Fruit fly (Drosophila melanogaster) whole organism, embryonic: Measurements from ENCODE around the gene CG11698.

Experiments
- Antp ChIP-seq: fragments of 200-800 bp; sonication (Bioruptor generic); optimal IDR thresholded peaks from 3 replicates; lab custom pipeline; 2016; ENCODE audit warnings: missing biosample characterization, missing genetic modification characterization
- Blimp-1 ChIP-seq: fragments of 200-800 bp; sonication (Bioruptor generic); optimal IDR thresholded peaks from 3 replicates; lab custom pipeline; 2018; ENCODE audit warnings: missing biosample characterization, missing genetic modification characterization, mild to moderate bottlenecking, moderate library complexity, missing genetic modification reagents
- CG10147 ChIP-seq: fragments of 200-800 bp; sonication (Bioruptor generic); optimal IDR thresholded peaks from 2 replicates; lab custom pipeline; 2019; ENCODE audit warnings: missing biosample characterization, mild to moderate bottlenecking, missing genetic modification characterization, moderate library complexity
- CG10462 ChIP-seq: fragments of 200-800 bp; sonication (Bioruptor generic); optimal IDR thresholded peaks from 2 replicates; lab custom pipeline; 2016; ENCODE audit warnings: missing biosample characterization, missing genetic modification characterization
- CG11695 ChIP-seq: fragments of 200-800 bp; sonication (Bioruptor generic); IDR thresholded peaks from 3 replicates; pipeline ENCODE4 v1.3.6; 2022; ENCODE audit warnings: missing biosample characterization, missing genetic modification characterization
- CG13775 ChIP-seq: fragments of 200-800 bp; sonication (Bioruptor generic); optimal IDR thresholded peaks from 3 replicates; lab custom pipeline; 2017; ENCODE audit warnings: missing biosample characterization, mild to moderate bottlenecking, missing genetic modification characterization
- CG15269 ChIP-seq: fragments of 200-800 bp; sonication (Bioruptor generic); optimal IDR thresholded peaks from 2 replicates; lab custom pipeline; 2018; ENCODE audit warnings: missing biosample characterization, mild to moderate bottlenecking, missing genetic modification characterization, moderate library complexity
- CG1832 ChIP-seq: fragments of 200-800 bp; sonication (Bioruptor generic); optimal IDR thresholded peaks from 2 replicates; lab custom pipeline; 2017; ENCODE audit warnings: missing biosample characterization, mild to moderate bottlenecking, missing genetic modification characterization, inconsistent platforms
- CG18476 ChIP-seq: fragments of 200-800 bp; sonication (Bioruptor generic); optimal IDR thresholded peaks from 2 replicates; lab custom pipeline; 2016; ENCODE audit warnings: missing biosample characterization, mild to moderate bottlenecking, missing genetic modification characterization
- CG2712 ChIP-seq: fragments of 200-800 bp; optimal IDR thresholded peaks from 3 replicates; lab custom pipeline; 2019; ENCODE audit warnings: missing biosample characterization, mild to moderate bottlenecking, missing genetic modification characterization, moderate library complexity
- CG2889 ChIP-seq: fragments of 200-800 bp; sonication (Bioruptor generic); IDR thresholded peaks from 3 replicates; pipeline ENCODE4 v1.3.6; 2022; ENCODE audit warnings: missing biosample characterization, missing genetic modification characterization
- CG3163 ChIP-seq: fragments of 200-800 bp; sonication (Bioruptor generic); optimal IDR thresholded peaks from 3 replicates; lab custom pipeline; 2016; ENCODE audit warnings: missing biosample characterization, missing genetic modification characterization
- CG5953 ChIP-seq: fragments of 200-800 bp; sonication (Bioruptor generic); IDR thresholded peaks from 2 replicates; pipeline ENCODE4 v1.3.6; 2022; ENCODE audit warnings: missing biosample characterization, missing genetic modification characterization
- CG6175 ChIP-seq: fragments of 200-800 bp; sonication (Bioruptor generic); IDR thresholded peaks from 3 replicates; pipeline ENCODE4 v1.3.6; 2022; ENCODE audit warnings: missing biosample characterization, missing genetic modification characterization
- CG7271 ChIP-seq: fragments of 200-800 bp; sonication (Bioruptor generic); optimal IDR thresholded peaks from 2 replicates; lab custom pipeline; 2018; ENCODE audit warnings: missing biosample characterization, mild to moderate bottlenecking, missing genetic modification characterization, moderate library complexity
- CG8290 ChIP-seq, 3 experiments: fragments of 200-800 bp; sonication (Bioruptor generic); optimal IDR thresholded peaks; 2 replicates each; lab custom pipeline; 2016 to 2019; ENCODE audit warnings: missing biosample characterization in 3 of 3, missing genetic modification characterization in 3 of 3, mild to moderate bottlenecking in 2 of 3, moderate library complexity in 1 of 3
- Dad ChIP-seq: fragments of 200-800 bp; sonication (Bioruptor generic); optimal IDR thresholded peaks from 3 replicates; lab custom pipeline; 2016; ENCODE audit warnings: missing biosample characterization, missing genetic modification characterization
- Dll ChIP-seq: fragments of 200-800 bp; sonication (Bioruptor generic); IDR thresholded peaks from 4 replicates; pipeline ENCODE4 v1.3.6; 2022; ENCODE audit warnings: missing biosample characterization, missing genetic modification characterization; ENCODE audit not compliant: partially characterized antibody
- Doc3 ChIP-seq: fragments of 200-800 bp; sonication (Bioruptor generic); IDR thresholded peaks from 3 replicates; pipeline ENCODE4 v1.3.6; 2022; ENCODE audit warnings: missing biosample characterization, missing genetic modification characterization; ENCODE audit not compliant: partially characterized antibody
- ERR ChIP-seq: fragments of 200-800 bp; sonication (Bioruptor generic); optimal IDR thresholded peaks from 2 replicates; lab custom pipeline; 2016; ENCODE audit warnings: missing biosample characterization, missing genetic modification characterization
- Fer2 ChIP-seq: fragments of 200-800 bp; sonication (Bioruptor generic); optimal IDR thresholded peaks from 2 replicates; lab custom pipeline; 2018; ENCODE audit warnings: missing biosample characterization, mild to moderate bottlenecking, missing genetic modification characterization, moderate library complexity
- HmgZ ChIP-seq: fragments of 200-800 bp; sonication (Bioruptor generic); optimal IDR thresholded peaks from 2 replicates; lab custom pipeline; 2018; ENCODE audit warnings: missing biosample characterization, mild to moderate bottlenecking, missing genetic modification characterization
- Hmx ChIP-seq: fragments of 200-800 bp; sonication (Bioruptor generic); optimal IDR thresholded peaks from 2 replicates; lab custom pipeline; 2016; ENCODE audit warnings: missing biosample characterization, missing genetic modification characterization
- Hr78 ChIP-seq, 2 experiments: fragments of 200-800 bp in 1 of 2; fragments of >200 bp in 1 of 2; sonication (Bioruptor generic) in 1 of 2; optimal IDR thresholded peaks; 2 replicates each; lab custom pipeline; 2017 to 2019; ENCODE audit warnings: missing biosample characterization in 2 of 2, missing genetic modification characterization in 2 of 2, mild to moderate bottlenecking in 1 of 2, moderate library complexity in 1 of 2
- Hsf ChIP-seq: fragments of 200-800 bp; sonication (Bioruptor generic); optimal IDR thresholded peaks from 3 replicates; lab custom pipeline; 2016; ENCODE audit warnings: missing biosample characterization, missing genetic modification characterization
- MTF-1 ChIP-seq: fragments of 200-800 bp; sonication (Bioruptor generic); optimal IDR thresholded peaks from 2 replicates; lab custom pipeline; 2018; ENCODE audit warnings: missing biosample characterization, mild to moderate bottlenecking, missing genetic modification characterization, borderline replicate concordance
- Six4 ChIP-seq: fragments of 200-800 bp; sonication (Bioruptor generic); optimal IDR thresholded peaks from 2 replicates; lab custom pipeline; 2016; ENCODE audit warnings: missing biosample characterization, missing genetic modification characterization
- YL-1 ChIP-seq: fragments of 200-800 bp; sonication (Bioruptor generic); optimal IDR thresholded peaks from 3 replicates; lab custom pipeline; 2017; ENCODE audit warnings: missing biosample characterization, mild to moderate bottlenecking, missing genetic modification characterization
- bab2 ChIP-seq: fragments of 200-800 bp; sonication (Bioruptor generic); optimal IDR thresholded peaks from 2 replicates; lab custom pipeline; 2016; ENCODE audit warnings: missing biosample characterization, missing genetic modification characterization
- bcd ChIP-seq: fragments of 200-800 bp; sonication (Bioruptor generic); optimal IDR thresholded peaks from 2 replicates; lab custom pipeline; 2017; ENCODE audit warnings: missing biosample characterization, mild to moderate bottlenecking, missing genetic modification characterization
- cato ChIP-seq: fragments of 200-800 bp; sonication (Bioruptor generic); optimal IDR thresholded peaks from 2 replicates; lab custom pipeline; 2016; ENCODE audit warnings: missing biosample characterization, missing genetic modification characterization, borderline replicate concordance
- caup ChIP-seq: fragments of 200-800 bp; sonication (Bioruptor generic); optimal IDR thresholded peaks from 3 replicates; lab custom pipeline; 2017; ENCODE audit warnings: missing biosample characterization, mild to moderate bottlenecking, missing genetic modification characterization, moderate library complexity; ENCODE audit not compliant: severe bottlenecking
- corto ChIP-seq: fragments of 200-800 bp; sonication (Bioruptor generic); optimal IDR thresholded peaks from 2 replicates; lab custom pipeline; 2016; ENCODE audit warnings: missing biosample characterization, mild to moderate bottlenecking, missing genetic modification characterization, moderate library complexity
- crp ChIP-seq, 2 experiments: fragments of 200-800 bp; sonication (Bioruptor generic); optimal IDR thresholded peaks; 2 replicates in 1 of 2; 3 replicates in 1 of 2; lab custom pipeline; 2017; ENCODE audit warnings: missing biosample characterization in 2 of 2, missing genetic modification characterization in 2 of 2, mild to moderate bottlenecking in 1 of 2, moderate library complexity in 1 of 2
- da ChIP-seq: fragments of 200-800 bp; sonication (Bioruptor generic); optimal IDR thresholded peaks from 2 replicates; lab custom pipeline; 2016; ENCODE audit warnings: missing biosample characterization, missing genetic modification characterization
- disco-r ChIP-seq: fragments of 200-800 bp; sonication (Bioruptor generic); optimal IDR thresholded peaks from 2 replicates; lab custom pipeline; 2016; ENCODE audit warnings: missing biosample characterization, missing genetic modification characterization
- fd64A ChIP-seq: fragments of 200-800 bp; sonication (Bioruptor generic); optimal IDR thresholded peaks from 3 replicates; lab custom pipeline; 2018; ENCODE audit warnings: missing biosample characterization, mild to moderate bottlenecking, missing genetic modification characterization
- gro ChIP-seq: fragments of 200-800 bp; sonication (Bioruptor generic); optimal IDR thresholded peaks from 2 replicates; lab custom pipeline; 2016; ENCODE audit warnings: missing biosample characterization, missing genetic modification characterization
- hb ChIP-seq: fragments of 200-800 bp; sonication (Bioruptor generic); IDR thresholded peaks from 3 replicates; pipeline ENCODE4 v1.3.6; 2022; ENCODE audit warnings: missing biosample characterization, missing genetic modification characterization; ENCODE audit not compliant: partially characterized antibody
- pan ChIP-seq, 4 experiments: fragments of >200 bp in 3 of 4; fragments of 200-800 bp in 1 of 4; sonication (Bioruptor generic) in 1 of 4; optimal IDR thresholded peaks in 3 of 4; IDR thresholded peaks in 1 of 4; 2 replicates each; pipeline versions ENCODE4 v1.3.6 to Lab custom; 2017 to 2022; ENCODE audit warnings: missing biosample characterization in 2 of 4, missing genetic modification characterization in 2 of 4, mixed read lengths in 1 of 4
- pita ChIP-seq: fragments of 200-800 bp; sonication (Bioruptor generic); optimal IDR thresholded peaks from 2 replicates; lab custom pipeline; 2017; ENCODE audit warnings: missing biosample characterization, mild to moderate bottlenecking, missing genetic modification characterization
- pzg ChIP-seq: fragments of 200-800 bp; sonication (Bioruptor generic); optimal IDR thresholded peaks from 3 replicates; lab custom pipeline; 2018; ENCODE audit warnings: missing biosample characterization, mild to moderate bottlenecking, missing genetic modification characterization, moderate library complexity
- sd ChIP-seq: fragments of 200-800 bp; sonication (Bioruptor generic); optimal IDR thresholded peaks from 3 replicates; lab custom pipeline; 2018; ENCODE audit warnings: missing biosample characterization, mild to moderate bottlenecking, missing genetic modification characterization, moderate library complexity
- sima ChIP-seq: fragments of 200-800 bp; sonication (Bioruptor generic); optimal IDR thresholded peaks from 2 replicates; lab custom pipeline; 2016; ENCODE audit warnings: missing biosample characterization, missing genetic modification characterization
- slp2 ChIP-seq: fragments of 200-800 bp; sonication (Bioruptor generic); optimal IDR thresholded peaks from 2 replicates; lab custom pipeline; 2016; ENCODE audit warnings: missing biosample characterization, missing genetic modification characterization
- trh ChIP-seq: fragments of 200-800 bp; sonication (Bioruptor generic); optimal IDR thresholded peaks from 2 replicates; lab custom pipeline; 2016; ENCODE audit warnings: missing biosample characterization, missing genetic modification characterization
- tup ChIP-seq: fragments of 200-800 bp; sonication (Bioruptor generic); optimal IDR thresholded peaks from 2 replicates; lab custom pipeline; 2016; ENCODE audit warnings: missing biosample characterization, mild to moderate bottlenecking, missing genetic modification characterization, moderate library complexity
- zf30C ChIP-seq: fragments of 200-800 bp; sonication (Bioruptor generic); optimal IDR thresholded peaks from 3 replicates; lab custom pipeline; 2018; ENCODE audit warnings: missing biosample characterization, mild to moderate bottlenecking, missing genetic modification characterization
- zfh1 ChIP-seq: fragments of 200-800 bp; sonication (Bioruptor generic); IDR thresholded peaks from 3 replicates; pipeline ENCODE4 v1.3.6; 2022; ENCODE audit warnings: missing biosample characterization, missing genetic modification characterization

The CG11698 gene

DNA sequence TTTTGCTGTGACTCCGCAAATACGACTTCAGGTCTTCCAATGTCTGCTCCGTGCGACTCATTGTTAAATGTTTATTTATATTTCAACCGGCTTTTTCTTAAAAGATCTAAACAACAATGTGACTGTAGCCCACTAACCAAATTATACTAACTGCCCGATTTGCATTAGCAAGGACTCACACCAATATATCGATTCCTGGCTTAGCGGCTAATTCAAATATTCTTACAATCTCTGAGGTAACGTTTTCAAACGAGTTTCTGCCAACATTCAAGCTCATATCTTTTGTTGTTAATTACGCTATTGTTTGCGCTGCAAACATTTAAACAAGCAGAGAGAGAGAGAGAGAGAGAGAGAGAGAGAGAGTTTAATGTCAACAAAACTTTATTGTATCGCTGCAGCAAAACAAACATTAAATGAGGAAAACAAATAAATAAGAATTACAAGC, 3.5 kb upstream of the CG11698 start, which contains the start of gene tex (continued):
- TF ChIP-seq Doc3 (GFP tag; lab: Robert Waterston, UW) (no peak), zf30C (GFP tag; lab: Kevin White, UChicago) (no peak), HmgZ (tag; lab: Kevin White, UChicago) (peak; percentile 58), CG8290 (GFP tag; optimal IDR thresholded peaks at IDR 0.05; lab: Kevin White, UChicago) (peak; percentile 52), CG8290 (tag; optimal IDR thresholded peaks at IDR 0.05; lab: Kevin White, UChicago) (no peak), CG3163 (GFP tag; lab: Kevin White, UChicago) (no peak), bcd (peak; percentile 17), CG7271 (tag; lab: Kevin White, UChicago) (peak; percentile 44), hb (GFP tag; lab: Robert Waterston, UW) (no peak), CG1832 (no peak), Antp (GFP tag; lab: Kevin White, UChicago) (no peak), zfh1 (GFP tag; lab: Robert Waterston, UW) (no peak), Hmx (GFP tag; lab: Kevin White, UChicago) (no peak), CG2712 (tag; lab: Kevin White, UChicago) (peak; percentile 55), bab2 (peak; percentile 36), trh (GFP tag; lab: Kevin White, UChicago) (no peak), MTF-1 (GFP tag; lab: Kevin White, UChicago) (peak; percentile 74), pzg (GFP tag; lab: Kevin White, UChicago) (peak; percentile 89), YL-1 (GFP tag; lab: Kevin White, UChicago) (peak; percentile 23), caup (GFP tag; lab: Kevin White, UChicago) (no peak), tup (GFP tag; lab: Kevin White, UChicago) (no peak), CG13775 (GFP tag; lab: Kevin White, UChicago) (no peak), CG15269 (no peak), slp2 (GFP tag; lab: Kevin White, UChicago) (peak; percentile 4), Dad (GFP tag; lab: Kevin White, UChicago) (no peak), pan (optimal IDR thresholded peaks at IDR 0.05; lab: Kevin White, UChicago) (no peak), pan (GFP tag; optimal IDR thresholded peaks at IDR 0.05 in 1 of 2, IDR thresholded peaks at IDR 0.05 in 1 of 2) (no peak), Hsf (GFP tag; lab: Kevin White, UChicago) (no peak), crp (GFP tag; optimal IDR thresholded peaks at IDR 0.05; lab: Kevin White, UChicago) (no peak), da (GFP tag; lab: Kevin White, UChicago) (no peak), sd (tag; lab: Kevin White, UChicago) (peak; percentile 22), cato (GFP tag; lab: Kevin White, UChicago) (no peak), Dll (GFP tag; lab: Robert Waterston, UW) (peak; percentile 62; the same call in 3 of the 4 replicates), Fer2 (tag; lab: Kevin White, UChicago) (no peak), CG2889 (GFP tag; lab: Robert Waterston, UW) (no peak), CG18476 (GFP tag; lab: Kevin White, UChicago) (no peak), Hr78 (GFP tag; optimal IDR thresholded peaks at IDR 0.05; lab: Kevin White, UChicago) (peak in 1 of 2 experiments; percentile 1), pita (GFP tag; lab: Kevin White, UChicago) (peak; percentile 56), Blimp-1 (GFP tag; lab: Kevin White, UChicago) (peak; percentile 67), sima (no peak), corto (GFP tag; lab: Kevin White, UChicago) (no peak), Six4 (peak; percentile 22), CG6175 (GFP tag; lab: Robert Waterston, UW) (no peak), CG10462 (GFP tag; lab: Kevin White, UChicago) (no peak), disco-r (GFP tag; lab: Kevin White, UChicago) (no peak), CG10147 (GFP tag; lab: Kevin White, UChicago) (no peak), fd64A (GFP tag; lab: Kevin White, UChicago) (peak; percentile 81), CG5953 (GFP tag; lab: Robert Waterston, UW) (no peak), gro (no peak), ERR (no peak), CG11695 (GFP tag; lab: Robert Waterston, UW) (no peak)
